Fruit fly (Drosophila melanogaster) whole organism, embryonic: ENCODE measurements around the gene CG42540.
A peak's percentile ranks its signal among the peaks of the same experiment; 100 is the strongest.

Source experiments
- BEAF-32 ChIP-seq: fragments of 200-800 bp; sonication (Bioruptor generic); optimal IDR thresholded peaks from 3 replicates; lab custom pipeline; 2017; ENCODE audit warnings: missing biosample characterization, missing genetic modification characterization, mild to moderate bottlenecking, moderate library complexity, missing genetic modification reagents
- CG10147 ChIP-seq: fragments of 200-800 bp; sonication (Bioruptor generic); optimal IDR thresholded peaks from 2 replicates; lab custom pipeline; 2019; ENCODE audit warnings: missing biosample characterization, mild to moderate bottlenecking, missing genetic modification characterization, moderate library complexity
- CG10209 ChIP-seq: fragments of 200-800 bp; sonication (Bioruptor generic); optimal IDR thresholded peaks from 3 replicates; lab custom pipeline; 2017; ENCODE audit warnings: missing biosample characterization, mild to moderate bottlenecking, missing genetic modification characterization, missing genetic modification reagents
- CG10321 ChIP-seq: fragments of 200-800 bp; sonication (Bioruptor generic); IDR thresholded peaks from 2 replicates; pipeline ENCODE4 v1.3.6; 2022; ENCODE audit warnings: missing biosample characterization, missing genetic modification characterization
- CG10462 ChIP-seq: fragments of 200-800 bp; sonication (Bioruptor generic); optimal IDR thresholded peaks from 2 replicates; lab custom pipeline; 2016; ENCODE audit warnings: missing biosample characterization, missing genetic modification characterization
- CG10543 ChIP-seq: fragments of 200-800 bp; sonication (Bioruptor generic); optimal IDR thresholded peaks from 3 replicates; lab custom pipeline; 2017; ENCODE audit warnings: missing biosample characterization, mild to moderate bottlenecking, missing genetic modification characterization, moderate library complexity
- CG11560 ChIP-seq: fragments of 200-800 bp; sonication (Bioruptor generic); IDR thresholded peaks from 3 replicates; pipeline ENCODE4 v1.3.6; 2022; ENCODE audit warnings: missing biosample characterization, missing genetic modification characterization
- CG12299 ChIP-seq: fragments of 200-800 bp; sonication (Bioruptor generic); optimal IDR thresholded peaks from 2 replicates; lab custom pipeline; 2018; ENCODE audit warnings: missing biosample characterization, mild to moderate bottlenecking, missing genetic modification characterization
- CG1529 ChIP-seq: fragments of 200-800 bp; sonication (Bioruptor generic); optimal IDR thresholded peaks from 3 replicates; lab custom pipeline; 2018; ENCODE audit warnings: missing biosample characterization, missing genetic modification characterization
- CG15514 ChIP-seq: fragments of 200-800 bp; sonication (Bioruptor generic); optimal IDR thresholded peaks from 3 replicates; lab custom pipeline; 2017; ENCODE audit warnings: missing biosample characterization, missing genetic modification characterization, mild to moderate bottlenecking, moderate library complexity, missing genetic modification reagents
- CG17802 ChIP-seq: fragments of 200-800 bp; sonication (Bioruptor generic); optimal IDR thresholded peaks from 2 replicates; lab custom pipeline; 2018; ENCODE audit warnings: missing biosample characterization, mild to moderate bottlenecking, missing genetic modification characterization, moderate library complexity
- CG2202 ChIP-seq: fragments of 200-800 bp; sonication (Bioruptor generic); optimal IDR thresholded peaks from 2 replicates; lab custom pipeline; 2018; ENCODE audit warnings: missing biosample characterization, mild to moderate bottlenecking, missing genetic modification characterization
- CG30431 ChIP-seq: fragments of 200-800 bp; sonication (Bioruptor generic); optimal IDR thresholded peaks from 2 replicates; lab custom pipeline; 2017; ENCODE audit warnings: missing biosample characterization, missing genetic modification characterization
- CG4282 ChIP-seq: fragments of 200-800 bp; sonication (Bioruptor generic); optimal IDR thresholded peaks from 2 replicates; lab custom pipeline; 2016; ENCODE audit warnings: missing biosample characterization, missing genetic modification characterization
- CG4360 ChIP-seq: fragments of 200-800 bp; sonication (Bioruptor generic); IDR thresholded peaks from 2 replicates; pipeline ENCODE4 v1.3.6; 2022; ENCODE audit warnings: missing biosample characterization, missing genetic modification characterization
- CG4424 ChIP-seq: fragments of 200-800 bp; sonication (Bioruptor generic); optimal IDR thresholded peaks from 3 replicates; lab custom pipeline; 2016; ENCODE audit warnings: missing biosample characterization, missing genetic modification characterization
- CG6175 ChIP-seq: fragments of 200-800 bp; sonication (Bioruptor generic); IDR thresholded peaks from 3 replicates; pipeline ENCODE4 v1.3.6; 2022; ENCODE audit warnings: missing biosample characterization, missing genetic modification characterization
- CG6254 ChIP-seq: fragments of 200-800 bp; sonication (Bioruptor generic); optimal IDR thresholded peaks from 3 replicates; lab custom pipeline; 2017; ENCODE audit warnings: mild to moderate bottlenecking, missing biosample characterization, missing genetic modification reagents, missing genetic modification characterization
- CG9727 ChIP-seq: fragments of 200-800 bp; sonication (Bioruptor generic); optimal IDR thresholded peaks from 3 replicates; lab custom pipeline; 2017; ENCODE audit warnings: missing biosample characterization, mild to moderate bottlenecking, missing genetic modification characterization
- CG9797 ChIP-seq: fragments of 200-800 bp; sonication (Bioruptor generic); optimal IDR thresholded peaks from 3 replicates; lab custom pipeline; 2018; ENCODE audit warnings: missing biosample characterization, mild to moderate bottlenecking, missing genetic modification characterization
- CG9876 ChIP-seq: fragments of 200-800 bp; sonication (Bioruptor generic); optimal IDR thresholded peaks from 2 replicates; lab custom pipeline; 2016; ENCODE audit warnings: missing biosample characterization, missing genetic modification characterization
- Dp ChIP-seq: fragments of 200-800 bp; sonication (Bioruptor generic); optimal IDR thresholded peaks from 2 replicates; lab custom pipeline; 2018; ENCODE audit warnings: missing biosample characterization, mild to moderate bottlenecking, missing genetic modification characterization, moderate library complexity
- GATAe ChIP-seq: fragments of 200-800 bp; sonication (Bioruptor generic); conservative IDR thresholded peaks from 2 replicates; pipeline ENCODE4 v1.3.6; 2022; ENCODE audit warnings: missing biosample characterization, missing genetic modification characterization
- Hey ChIP-seq: fragments of 200-800 bp; sonication (Bioruptor generic); optimal IDR thresholded peaks from 3 replicates; lab custom pipeline; 2018; ENCODE audit warnings: missing biosample characterization, mild to moderate bottlenecking, missing genetic modification characterization
- MESR4 ChIP-seq: fragments of 200-800 bp; sonication (Bioruptor generic); optimal IDR thresholded peaks from 2 replicates; lab custom pipeline; 2018; ENCODE audit warnings: missing biosample characterization, mild to moderate bottlenecking, missing genetic modification characterization, moderate library complexity
- Mrtf ChIP-seq: fragments of 200-800 bp; sonication (Bioruptor generic); IDR thresholded peaks from 3 replicates; pipeline ENCODE4 v1.3.6; 2022; ENCODE audit warnings: missing biosample characterization, missing genetic modification characterization
- Nf-YB ChIP-seq: fragments of 200-800 bp; sonication (Bioruptor generic); optimal IDR thresholded peaks from 3 replicates; lab custom pipeline; 2019; ENCODE audit warnings: missing biosample characterization, mild to moderate bottlenecking, missing genetic modification characterization, moderate library complexity
- Opbp ChIP-seq: fragments of 200-800 bp; sonication (Bioruptor generic); IDR thresholded peaks from 3 replicates; pipeline ENCODE4 v1.3.6; 2022; ENCODE audit warnings: missing biosample characterization, missing genetic modification characterization; ENCODE audit not compliant: partially characterized antibody
- Rfx ChIP-seq: fragments of 200-800 bp; sonication (Bioruptor generic); IDR thresholded peaks from 2 replicates; pipeline ENCODE4 v1.3.6; 2022; ENCODE audit warnings: missing biosample characterization, missing genetic modification characterization
- Sox100B ChIP-seq: fragments of 200-800 bp; sonication (Bioruptor generic); optimal IDR thresholded peaks from 3 replicates; lab custom pipeline; 2018; ENCODE audit warnings: missing biosample characterization, mild to moderate bottlenecking, missing genetic modification characterization
- chn ChIP-seq: fragments of 200-800 bp; sonication (Bioruptor generic); optimal IDR thresholded peaks from 2 replicates; lab custom pipeline; 2016; ENCODE audit warnings: missing biosample characterization, missing genetic modification characterization
- dmrt99B ChIP-seq: fragments of 200-800 bp; sonication (Bioruptor generic); optimal IDR thresholded peaks from 2 replicates; lab custom pipeline; 2018; ENCODE audit warnings: missing biosample characterization, mild to moderate bottlenecking, missing genetic modification characterization, moderate library complexity
- en ChIP-seq: fragments of 200-800 bp; sonication (Bioruptor generic); optimal IDR thresholded peaks from 2 replicates; lab custom pipeline; 2016; ENCODE audit warnings: missing biosample characterization, missing genetic modification characterization
- fd102C ChIP-seq: fragments of 200-800 bp; sonication (Bioruptor generic); optimal IDR thresholded peaks from 2 replicates; lab custom pipeline; 2018; ENCODE audit warnings: missing biosample characterization, mild to moderate bottlenecking, missing genetic modification characterization, moderate library complexity
- ftz-f1 ChIP-seq: fragments of 200-800 bp; sonication (Bioruptor generic); optimal IDR thresholded peaks from 2 replicates; lab custom pipeline; 2016; ENCODE audit warnings: missing biosample characterization, missing genetic modification characterization
- gcm ChIP-seq: fragments of 200-800 bp; sonication (Bioruptor generic); optimal IDR thresholded peaks from 2 replicates; lab custom pipeline; 2019; ENCODE audit warnings: missing biosample characterization, mild to moderate bottlenecking, missing genetic modification characterization, moderate library complexity
- hb ChIP-seq: fragments of 200-800 bp; sonication (Bioruptor generic); IDR thresholded peaks from 3 replicates; pipeline ENCODE4 v1.3.6; 2022; ENCODE audit warnings: missing biosample characterization, missing genetic modification characterization; ENCODE audit not compliant: partially characterized antibody
- lab ChIP-seq: fragments of 200-800 bp; sonication (Bioruptor generic); optimal IDR thresholded peaks from 3 replicates; lab custom pipeline; 2017; ENCODE audit warnings: missing biosample characterization, missing genetic modification characterization, mild to moderate bottlenecking, moderate library complexity, missing genetic modification reagents
- lilli ChIP-seq: fragments of 200-800 bp; sonication (Bioruptor generic); optimal IDR thresholded peaks from 3 replicates; lab custom pipeline; 2016; ENCODE audit warnings: missing biosample characterization, missing genetic modification characterization
- nerfin-2 ChIP-seq: fragments of 200-800 bp; sonication (Bioruptor generic); IDR thresholded peaks from 2 replicates; pipeline ENCODE4 v1.3.6; 2022; ENCODE audit warnings: missing biosample characterization, missing genetic modification characterization; ENCODE audit not compliant: partially characterized antibody
- phol ChIP-seq: fragments of 200-800 bp; sonication (Bioruptor generic); optimal IDR thresholded peaks from 3 replicates; lab custom pipeline; 2018; ENCODE audit warnings: missing biosample characterization, mild to moderate bottlenecking, missing genetic modification characterization, moderate library complexity
- pum ChIP-seq: fragments of 200-800 bp; sonication (Bioruptor generic); optimal IDR thresholded peaks from 2 replicates; lab custom pipeline; 2016; ENCODE audit warnings: missing biosample characterization, missing genetic modification characterization
- rib ChIP-seq: fragments of 200-800 bp; sonication (Bioruptor generic); IDR thresholded peaks from 2 replicates; pipeline ENCODE4 v1.3.6; 2022; ENCODE audit warnings: missing biosample characterization, missing genetic modification characterization
- slp2 ChIP-seq: fragments of 200-800 bp; sonication (Bioruptor generic); optimal IDR thresholded peaks from 2 replicates; lab custom pipeline; 2016; ENCODE audit warnings: missing biosample characterization, missing genetic modification characterization
- tna ChIP-seq: fragments of 200-800 bp; sonication (Bioruptor generic); IDR thresholded peaks from 2 replicates; pipeline ENCODE4 v1.3.6; 2022; ENCODE audit warnings: missing biosample characterization, missing genetic modification characterization; ENCODE audit not compliant: partially characterized antibody
- tup ChIP-seq: fragments of 200-800 bp; sonication (Bioruptor generic); optimal IDR thresholded peaks from 2 replicates; lab custom pipeline; 2016; ENCODE audit warnings: missing biosample characterization, mild to moderate bottlenecking, missing genetic modification characterization, moderate library complexity
- zen ChIP-seq: fragments of 200-800 bp; sonication (Bioruptor generic); optimal IDR thresholded peaks from 3 replicates; lab custom pipeline; 2018; ENCODE audit warnings: missing biosample characterization, mild to moderate bottlenecking, missing genetic modification characterization, moderate library complexity

The CG42540 gene

dm6 chr3L:4625387-4626386, 69.8 kb downstream of the CG42540 start, which contains the start of gene Src64B (continued):
- TF ChIP-seq gcm (GFP tag; lab: Kevin White, UChicago), result peak; percentile 6
- TF ChIP-seq CG10209 (GFP tag; lab: Kevin White, UChicago), result no peak
- peak; percentile 3 for TF ChIP-seq CG9797 (GFP tag; lab: Kevin White, UChicago)
- peak; percentile 85 for TF ChIP-seq Opbp
- TF ChIP-seq nerfin-2 (GFP tag; lab: Robert Waterston, UW), result peak; percentile 59; the same call in 1 of the 2 replicates
- peak; percentile 53 for TF ChIP-seq tna (GFP tag; lab: Robert Waterston, UW)
- TF ChIP-seq CG17802 (tag; lab: Kevin White, UChicago), result no peak
- TF ChIP-seq pum (GFP tag; lab: Kevin White, UChicago), result no peak
- no peak for TF ChIP-seq Sox100B (GFP tag; lab: Kevin White, UChicago)
- peak; percentile 11 for TF ChIP-seq dmrt99B (tag; lab: Kevin White, UChicago)
- TF ChIP-seq slp2 (GFP tag; lab: Kevin White, UChicago), result no peak
- TF ChIP-seq Hey, result no peak
- TF ChIP-seq Rfx (GFP tag; lab: Robert Waterston, UW), result no peak
- peak; percentile 27 for TF ChIP-seq Nf-YB (GFP tag; lab: Kevin White, UChicago)
- peak; percentile 79 for TF ChIP-seq BEAF-32 (GFP tag; lab: Kevin White, UChicago)
- TF ChIP-seq CG6254 (GFP tag; lab: Kevin White, UChicago), result peak; percentile 14
- peak; percentile 11 for TF ChIP-seq chn (GFP tag; lab: Kevin White, UChicago)
- peak; percentile 78 for TF ChIP-seq CG4360 (GFP tag; lab: Robert Waterston, UW)
- no peak for TF ChIP-seq lilli
- TF ChIP-seq CG2202 (tag; lab: Kevin White, UChicago), result no peak
- TF ChIP-seq ftz-f1 (GFP tag; lab: Kevin White, UChicago), result peak; percentile 19
- TF ChIP-seq CG10543 (GFP tag; lab: Kevin White, UChicago), result peak; percentile 41
- peak; percentile 56 for TF ChIP-seq CG12299 (tag; lab: Kevin White, UChicago)
- no peak for TF ChIP-seq Mrtf (GFP tag; lab: Robert Waterston, UW)
- no peak for TF ChIP-seq phol
- no peak for TF ChIP-seq CG30431
- TF ChIP-seq CG15514 (GFP tag; lab: Kevin White, UChicago), result peak; percentile 54
- TF ChIP-seq CG4424 (GFP tag; lab: Kevin White, UChicago), result no peak
- peak; percentile 86 for TF ChIP-seq CG10321 (GFP tag; lab: Robert Waterston, UW)
- no peak for TF ChIP-seq tup (GFP tag; lab: Kevin White, UChicago)
- TF ChIP-seq rib (GFP tag; lab: Robert Waterston, UW), result peak; percentile 42; the same call in 1 of the 2 replicates
- TF ChIP-seq CG4282, result no peak
- TF ChIP-seq Dp (GFP tag; lab: Kevin White, UChicago), result no peak
- TF ChIP-seq CG11560 (tag; lab: Robert Waterston, UW), result peak; percentile 87; the same call in 2 of the 3 replicates
- no peak for TF ChIP-seq CG10147 (GFP tag; lab: Kevin White, UChicago)
- TF ChIP-seq MESR4 (GFP tag; lab: Kevin White, UChicago), result peak; percentile 81
- no peak for TF ChIP-seq en (GFP tag; lab: Kevin White, UChicago)
- TF ChIP-seq hb (GFP tag; lab: Robert Waterston, UW), result peak; percentile 57; the same call in 1 of the 3 replicates
- no peak for TF ChIP-seq zen (tag; lab: Kevin White, UChicago)
- no peak for TF ChIP-seq CG9876 (GFP tag; lab: Kevin White, UChicago)
- TF ChIP-seq lab (GFP tag; lab: Kevin White, UChicago), result peak; percentile 27
- no peak for TF ChIP-seq GATAe (GFP tag; lab: Robert Waterston, UW)
- no peak for TF ChIP-seq CG6175 (GFP tag; lab: Robert Waterston, UW)
- peak; percentile 60 for TF ChIP-seq CG10462 (GFP tag; lab: Kevin White, UChicago)
- TF ChIP-seq fd102C (GFP tag; lab: Kevin White, UChicago), result no peak
- TF ChIP-seq CG9727 (GFP tag; lab: Kevin White, UChicago), result no peak
- TF ChIP-seq CG1529, result no peak
